Fruit fly (Drosophila melanogaster) whole organism, prepupa: ENCODE results near the gene alpha-Man-Ic.

Source experiments
- Blimp-1 ChIP-seq: fragments of 200-800 bp; sonication (Bioruptor generic); optimal IDR thresholded peaks from 3 replicates; lab custom pipeline; 2017; ENCODE audit warnings: missing biosample characterization, missing genetic modification characterization, mild to moderate bottlenecking, moderate library complexity, missing genetic modification reagents
- CG10631 ChIP-seq: fragments of 200-800 bp; sonication (Bioruptor generic); optimal IDR thresholded peaks from 2 replicates; lab custom pipeline; 2016; ENCODE audit warnings: missing biosample characterization, missing genetic modification characterization
- CG10669 ChIP-seq: fragments of 200-800 bp; sonication (Bioruptor generic); optimal IDR thresholded peaks from 3 replicates; lab custom pipeline; 2018; ENCODE audit warnings: missing biosample characterization, mild to moderate bottlenecking, missing genetic modification characterization, moderate library complexity
- CG11294 ChIP-seq: fragments of 200-800 bp; sonication (Bioruptor generic); IDR thresholded peaks from 2 replicates; pipeline ENCODE4 v1.3.6; 2022; ENCODE audit warnings: missing biosample characterization, missing genetic modification characterization
- CG11762 ChIP-seq: fragments of 200-800 bp; sonication (Bioruptor generic); optimal IDR thresholded peaks from 3 replicates; lab custom pipeline; 2016; ENCODE audit warnings: missing biosample characterization, missing genetic modification characterization; ENCODE audit not compliant: insufficient read depth
- CG11902 ChIP-seq: fragments of 200-800 bp; sonication (Bioruptor generic); optimal IDR thresholded peaks from 3 replicates; lab custom pipeline; 2016; ENCODE audit warnings: missing biosample characterization, missing genetic modification characterization
- CG15336 ChIP-seq: fragments of 200-800 bp; sonication (Bioruptor generic); IDR thresholded peaks from 2 replicates; pipeline ENCODE4 v1.3.6; 2022; ENCODE audit warnings: missing biosample characterization, missing genetic modification characterization
- CG1621 ChIP-seq: fragments of 200-800 bp; sonication (Bioruptor generic); optimal IDR thresholded peaks from 3 replicates; lab custom pipeline; 2018; ENCODE audit warnings: missing biosample characterization, mild to moderate bottlenecking, missing genetic modification characterization
- CG3032 ChIP-seq: fragments of 200-800 bp; optimal IDR thresholded peaks from 2 replicates; lab custom pipeline; 2019; ENCODE audit warnings: missing biosample characterization, mild to moderate bottlenecking, missing genetic modification characterization, moderate library complexity
- CG32006 ChIP-seq: fragments of 200-800 bp; sonication (Bioruptor generic); optimal IDR thresholded peaks from 3 replicates; lab custom pipeline; 2017; ENCODE audit warnings: missing biosample characterization, mild to moderate bottlenecking, missing genetic modification characterization
- CG34406 ChIP-seq: fragments of 200-800 bp; sonication (Bioruptor generic); optimal IDR thresholded peaks from 3 replicates; lab custom pipeline; 2016; ENCODE audit warnings: missing biosample characterization, missing genetic modification characterization
- CG3919 ChIP-seq: fragments of 200-800 bp; sonication (Bioruptor generic); optimal IDR thresholded peaks from 3 replicates; lab custom pipeline; 2016; ENCODE audit warnings: missing biosample characterization, missing genetic modification characterization
- CG4318 ChIP-seq: fragments of 200-800 bp; sonication (Bioruptor generic); optimal IDR thresholded peaks from 3 replicates; lab custom pipeline; 2017; ENCODE audit warnings: missing biosample characterization, mild to moderate bottlenecking, missing genetic modification characterization
- CG6163 ChIP-seq: fragments of 200-800 bp; sonication (Bioruptor generic); IDR thresholded peaks from 3 replicates; pipeline ENCODE4 v1.3.6; 2022; ENCODE audit warnings: missing biosample characterization, missing genetic modification characterization
- CG6792 ChIP-seq: fragments of 200-800 bp; sonication (Bioruptor generic); optimal IDR thresholded peaks from 3 replicates; lab custom pipeline; 2016; ENCODE audit warnings: missing biosample characterization, missing genetic modification characterization
- CG6808 ChIP-seq: fragments of 200-800 bp; sonication (Bioruptor generic); optimal IDR thresholded peaks from 3 replicates; lab custom pipeline; 2017; ENCODE audit warnings: missing biosample characterization, missing genetic modification characterization, mild to moderate bottlenecking, moderate library complexity, missing genetic modification reagents
- CG6854 ChIP-seq: fragments of 200-800 bp; sonication (Bioruptor generic); optimal IDR thresholded peaks from 2 replicates; lab custom pipeline; 2017; ENCODE audit warnings: missing biosample characterization, mild to moderate bottlenecking, missing genetic modification characterization
- CG7368 ChIP-seq: fragments of 200-800 bp; sonication (Bioruptor generic); optimal IDR thresholded peaks from 3 replicates; lab custom pipeline; 2016; ENCODE audit warnings: missing biosample characterization, missing genetic modification characterization
- CG8119 ChIP-seq: fragments of 200-800 bp; sonication (Bioruptor generic); IDR thresholded peaks from 3 replicates; pipeline ENCODE4 v1.3.6; 2022; ENCODE audit warnings: missing biosample characterization, missing genetic modification characterization
- CG8319 ChIP-seq: fragments of 200-800 bp; sonication (Bioruptor generic); optimal IDR thresholded peaks from 3 replicates; lab custom pipeline; 2016; ENCODE audit warnings: missing biosample characterization, missing genetic modification characterization
- CG8632 ChIP-seq: fragments of 200-800 bp; sonication (Bioruptor generic); optimal IDR thresholded peaks from 3 replicates; lab custom pipeline; 2016; ENCODE audit warnings: missing biosample characterization, missing genetic modification characterization
- CG9139 ChIP-seq: fragments of 200-800 bp; sonication (Bioruptor generic); optimal IDR thresholded peaks from 3 replicates; lab custom pipeline; 2017; ENCODE audit warnings: missing biosample characterization, mild to moderate bottlenecking, missing genetic modification characterization
- Eip78C ChIP-seq: fragments of 200-800 bp; sonication (Bioruptor generic); peaks from one replicate; lab custom pipeline; 2016; ENCODE audit warnings: missing biosample characterization, missing genetic modification characterization
- Hr39 ChIP-seq: fragments of 200-800 bp; sonication (Bioruptor generic); optimal IDR thresholded peaks from 2 replicates; lab custom pipeline; 2016; ENCODE audit warnings: missing biosample characterization, missing genetic modification characterization
- Met ChIP-seq: fragments of 200-800 bp; sonication (Bioruptor generic); optimal IDR thresholded peaks from 3 replicates; lab custom pipeline; 2016; ENCODE audit warnings: missing biosample characterization, missing genetic modification characterization
- OdsH ChIP-seq: fragments of 200-800 bp; sonication (Bioruptor generic); optimal IDR thresholded peaks from 3 replicates; lab custom pipeline; 2016; ENCODE audit warnings: missing biosample characterization, missing genetic modification characterization
- Smox ChIP-seq: fragments of 200-800 bp; sonication (Bioruptor generic); optimal IDR thresholded peaks from 3 replicates; lab custom pipeline; 2016; ENCODE audit warnings: missing biosample characterization, missing genetic modification characterization
- Sox102F ChIP-seq: fragments of 200-800 bp; sonication (Bioruptor generic); optimal IDR thresholded peaks from 2 replicates; lab custom pipeline; 2016; ENCODE audit warnings: missing biosample characterization, mild to moderate bottlenecking, missing genetic modification characterization
- Sox14 ChIP-seq: fragments of 200-800 bp; sonication (Bioruptor generic); optimal IDR thresholded peaks from 3 replicates; lab custom pipeline; 2016; ENCODE audit warnings: missing biosample characterization, missing genetic modification characterization
- Sox15 ChIP-seq: fragments of 200-800 bp; sonication (Bioruptor generic); optimal IDR thresholded peaks from 3 replicates; lab custom pipeline; 2016; ENCODE audit warnings: missing biosample characterization, missing genetic modification characterization
- achi ChIP-seq: fragments of 200-800 bp; sonication (Bioruptor generic); optimal IDR thresholded peaks from 3 replicates; lab custom pipeline; 2016; ENCODE audit warnings: missing biosample characterization, missing genetic modification characterization
- acj6 ChIP-seq: fragments of 200-800 bp; sonication (Bioruptor generic); optimal IDR thresholded peaks from 3 replicates; lab custom pipeline; 2016; ENCODE audit warnings: missing biosample characterization, missing genetic modification characterization
- dac ChIP-seq: fragments of 200-800 bp; sonication (Bioruptor generic); optimal IDR thresholded peaks from 2 replicates; lab custom pipeline; 2017; ENCODE audit warnings: missing biosample characterization, mild to moderate bottlenecking, missing genetic modification characterization
- eg ChIP-seq: fragments of 200-800 bp; sonication (Bioruptor generic); IDR thresholded peaks from 3 replicates; pipeline ENCODE4 v1.3.6; 2022; ENCODE audit warnings: missing biosample characterization, missing genetic modification characterization
- esn ChIP-seq: fragments of 200-800 bp; sonication (Bioruptor generic); optimal IDR thresholded peaks from 2 replicates; lab custom pipeline; 2016; ENCODE audit warnings: missing biosample characterization, mild to moderate bottlenecking, missing genetic modification characterization, moderate library complexity
- pdm3 ChIP-seq: fragments of 200-800 bp; sonication (Bioruptor generic); optimal IDR thresholded peaks from 3 replicates; lab custom pipeline; 2016; ENCODE audit warnings: missing biosample characterization, missing genetic modification characterization
- salr ChIP-seq, 2 experiments: fragments of 200-800 bp; sonication (Bioruptor generic); optimal IDR thresholded peaks; 3 replicates each; lab custom pipeline; 2016 to 2018; ENCODE audit warnings: missing biosample characterization in 2 of 2, missing genetic modification characterization in 2 of 2, mild to moderate bottlenecking in 1 of 2
- ss ChIP-seq, 2 experiments: fragments of 200-800 bp; sonication (Bioruptor generic); optimal IDR thresholded peaks; 2 replicates in 1 of 2; 3 replicates in 1 of 2; lab custom pipeline; 2017 to 2018; ENCODE audit warnings: mild to moderate bottlenecking in 2 of 2, missing biosample characterization in 2 of 2, missing genetic modification characterization in 2 of 2, moderate library complexity in 1 of 2
- topi ChIP-seq: fragments of 200-800 bp; sonication (Bioruptor generic); optimal IDR thresholded peaks from 3 replicates; lab custom pipeline; 2016; ENCODE audit warnings: missing biosample characterization, missing genetic modification characterization

alpha-Man-Ic gene

DNA sequence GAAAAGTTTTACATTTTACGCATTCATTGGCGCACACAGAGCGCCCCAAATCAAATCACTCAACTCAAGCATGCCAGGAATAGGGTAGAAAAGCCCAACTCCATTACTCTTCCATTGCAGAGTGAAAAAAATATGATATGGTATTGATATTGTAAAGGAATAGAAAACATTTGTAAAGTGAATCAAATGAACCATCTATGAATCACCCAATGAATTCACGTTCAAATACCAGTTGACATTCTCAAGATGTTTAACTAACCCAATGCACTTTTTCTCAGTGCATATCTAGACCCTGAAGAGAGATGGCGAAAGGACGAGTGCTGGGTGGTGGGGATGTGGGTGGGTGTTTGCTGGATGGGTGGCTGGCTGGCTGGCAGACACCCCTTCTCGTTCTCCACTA is 48.4 kb upstream of the alpha-Man-Ic start (continued):
- TF ChIP-seq CG8632 (GFP tag; lab: Kevin White, UChicago) (no peak), CG34406 (GFP tag; lab: Kevin White, UChicago) (peak; percentile 0), Smox (GFP tag; lab: Kevin White, UChicago) (no peak), CG11902 (GFP tag; lab: Kevin White, UChicago) (no peak), salr (GFP tag; optimal IDR thresholded peaks at IDR 0.05; lab: Kevin White, UChicago) (no peak), pdm3 (GFP tag; lab: Kevin White, UChicago) (peak; percentile 14), achi (GFP tag; lab: Kevin White, UChicago) (no peak), Sox14 (no peak), CG6792 (GFP tag; lab: Kevin White, UChicago) (peak; percentile 4), OdsH (GFP tag; lab: Kevin White, UChicago) (peak; percentile 20), CG3919 (GFP tag; lab: Kevin White, UChicago) (peak; percentile 8)

DNA sequence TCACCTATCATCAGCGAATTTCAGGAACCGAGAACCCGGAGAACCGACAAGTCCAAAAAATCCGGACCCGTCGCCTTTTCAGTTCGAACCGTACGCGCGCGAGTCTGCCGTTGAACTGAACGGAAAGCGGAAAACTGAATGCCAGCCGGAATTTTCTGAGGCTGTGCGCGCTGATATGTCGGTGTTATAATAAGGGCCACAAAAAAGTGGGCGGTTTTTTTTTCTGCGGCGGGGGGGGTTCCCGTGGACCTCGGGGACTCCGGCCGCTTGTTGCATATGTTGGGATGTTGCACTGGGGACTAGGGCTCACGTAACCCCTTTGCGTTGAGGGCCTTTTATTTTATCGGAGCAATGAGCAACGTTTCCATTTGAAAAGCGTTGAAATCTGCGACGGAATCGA is 39.2 kb upstream of the alpha-Man-Ic start, which contains the start of gene TkR99D:
TSS of gene TkR99D (minus strand) at position 101 of the 400 bp plus-strand sequence.
- no peak for TF ChIP-seq CG10669 (GFP tag; lab: Kevin White, UChicago)
- no peak for TF ChIP-seq esn
- no peak for TF ChIP-seq CG8119 (GFP tag; lab: Robert Waterston, UW)

DNA sequence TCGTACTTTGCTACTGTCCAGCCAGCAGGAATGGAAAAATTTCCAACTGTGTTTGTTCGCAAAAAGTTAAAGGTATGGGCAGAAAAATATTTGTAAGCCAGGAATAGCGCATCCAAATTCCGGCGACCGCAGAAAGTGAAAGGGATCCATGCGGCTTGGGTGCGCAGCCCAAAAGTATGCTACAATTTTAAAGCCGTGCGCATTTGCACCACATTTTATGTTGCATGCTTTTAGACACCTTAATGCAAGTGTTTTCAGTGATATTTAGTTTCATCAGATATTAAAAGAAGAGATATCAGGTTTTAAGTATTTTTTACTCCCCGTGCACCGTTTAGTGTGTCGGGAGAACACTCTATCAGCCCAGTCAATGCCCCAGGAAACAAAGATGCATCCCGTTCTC is 32.9 kb upstream of the alpha-Man-Ic start:
- TF ChIP-seq CG11762 (GFP tag; lab: Kevin White, UChicago) = no peak
- no peak for TF ChIP-seq CG9139 (GFP tag; lab: Kevin White, UChicago)
- TF ChIP-seq Met = no peak
- TF ChIP-seq Sox14 = no peak
- TF ChIP-seq CG11294 (GFP tag; lab: Robert Waterston, UW) = no peak
- peak; percentile 13 for TF ChIP-seq Blimp-1 (GFP tag; lab: Kevin White, UChicago)
- no peak for TF ChIP-seq acj6
- TF ChIP-seq, all 60 proteins: peak for 1

DNA sequence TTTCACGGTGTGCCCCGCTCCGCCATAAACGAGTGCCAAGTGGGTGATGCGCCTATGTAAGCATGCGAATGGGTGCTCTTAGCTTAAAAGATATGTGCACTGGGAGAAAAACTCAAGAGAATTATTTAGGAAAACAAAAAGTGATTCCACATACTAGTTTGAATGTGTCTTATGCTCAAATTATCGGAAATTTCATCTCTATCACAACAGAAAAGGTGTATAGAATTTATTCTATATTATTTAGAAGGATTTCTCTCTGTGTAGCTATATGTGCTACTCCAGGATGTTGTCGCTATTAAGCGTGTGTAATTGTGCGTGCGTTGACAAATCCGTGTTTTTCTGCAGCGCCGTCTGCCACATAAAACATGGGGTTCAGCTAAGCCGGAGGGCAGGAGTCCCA is 29.1 kb upstream of the alpha-Man-Ic start:
- TF ChIP-seq CG8119 (GFP tag; lab: Robert Waterston, UW) (peak; percentile 49; the same call in 2 of the 3 replicates), CG6163 (peak; percentile 60; the same call in 2 of the 3 replicates), ss (GFP tag; optimal IDR thresholded peaks at IDR 0.05; lab: Kevin White, UChicago) (peak in 1 of 2 experiments; percentile 1), eg (0 out of 3 replicates have a peak, but pooled peaks have one; percentile 44), CG4318 (GFP tag; lab: Kevin White, UChicago) (no peak), CG32006 (peak; percentile 35), Eip78C (GFP tag; lab: Kevin White, UChicago) (peak; percentile 65), CG7368 (GFP tag; lab: Kevin White, UChicago) (no peak), CG10669 (GFP tag; lab: Kevin White, UChicago) (peak; percentile 11), achi (GFP tag; lab: Kevin White, UChicago) (peak; percentile 5), CG15336 (GFP tag; lab: Robert Waterston, UW) (0 out of 2 replicates have a peak, but pooled peaks have one; percentile 37)

DNA sequence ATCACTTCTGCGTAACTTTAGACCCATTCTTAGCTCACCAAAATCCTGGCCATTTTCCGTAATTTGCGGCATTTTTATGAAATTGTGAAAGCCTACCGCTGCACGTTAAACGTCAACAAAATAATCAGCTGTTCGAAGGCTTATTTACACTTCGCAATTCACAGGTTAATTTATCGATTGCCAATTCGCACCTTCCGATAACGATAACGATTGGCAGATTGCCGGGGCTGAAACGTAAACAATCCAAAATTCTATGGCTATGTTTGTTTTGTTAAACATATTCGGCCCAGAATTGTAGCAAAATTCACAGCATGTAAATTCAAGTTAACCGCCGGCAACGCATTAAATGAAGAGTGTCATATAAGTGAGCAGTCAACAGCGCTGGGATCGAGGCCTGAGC is 5.6 kb upstream of the alpha-Man-Ic start, which contains the start of the genes eIF2Balpha and Vps13B:
TSS of gene eIF2Balpha (minus strand) at position 133 of the 400 bp plus-strand sequence.
TSS of gene Vps13B (plus strand) at position 223 of the 400 bp plus-strand sequence.
- TF ChIP-seq CG1621 = no peak
- no peak for TF ChIP-seq CG6792 (GFP tag; lab: Kevin White, UChicago)
- TF ChIP-seq CG34406 (GFP tag; lab: Kevin White, UChicago) = no peak
- no peak for TF ChIP-seq CG9139 (GFP tag; lab: Kevin White, UChicago)
- no peak for TF ChIP-seq ss (GFP tag; optimal IDR thresholded peaks at IDR 0.05; lab: Kevin White, UChicago)
- no peak for TF ChIP-seq Sox14
- no peak for TF ChIP-seq CG6808 (GFP tag; lab: Kevin White, UChicago)
- TF ChIP-seq acj6 = no peak
- no peak for TF ChIP-seq dac
- no peak for TF ChIP-seq CG8319 (GFP tag; lab: Kevin White, UChicago)
- no peak for TF ChIP-seq Sox15 (GFP tag; lab: Kevin White, UChicago)
- TF ChIP-seq topi (GFP tag; lab: Kevin White, UChicago) = no peak
- no peak for TF ChIP-seq CG10631
- no peak for TF ChIP-seq CG3032 (tag; lab: Kevin White, UChicago)
- no peak for TF ChIP-seq CG11902 (GFP tag; lab: Kevin White, UChicago)
- no peak for TF ChIP-seq CG6854 (GFP tag; lab: Kevin White, UChicago)
- TF ChIP-seq Sox102F (GFP tag; lab: Kevin White, UChicago) = no peak
- TF ChIP-seq CG11294 (GFP tag; lab: Robert Waterston, UW) = no peak
- no peak for TF ChIP-seq eg
- no peak for TF ChIP-seq Hr39 (GFP tag; lab: Kevin White, UChicago)
